Fruit fly (Drosophila melanogaster): ENCODE data around the gene Mcm6.

Mcm6 gene

DNA sequence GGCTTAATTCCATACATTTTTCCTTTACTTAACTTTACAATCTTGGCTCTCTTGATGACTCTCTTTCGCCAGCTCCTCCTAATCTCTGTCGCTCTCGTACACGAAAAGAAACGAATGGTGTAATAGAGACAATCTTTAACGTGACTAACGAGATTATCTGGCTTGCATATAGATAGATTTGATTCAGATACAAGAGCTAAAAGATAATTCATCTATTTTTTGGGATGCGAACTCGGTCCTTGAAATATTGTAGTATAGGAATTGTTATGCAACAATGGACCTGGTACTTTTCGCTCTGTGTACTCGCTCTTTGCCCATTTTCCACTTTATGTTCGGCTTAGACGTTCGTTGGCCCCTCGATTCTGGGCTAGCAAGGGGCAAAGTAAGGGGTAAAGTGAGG, 37.1 kb downstream of the Mcm6 start (continued):
- TF ChIP-seq Eip74EF (GFP tag; optimal IDR thresholded peaks at IDR 0.05) (peak in 1 of 2 experiments; percentile 79), CG1233 (GFP tag; optimal IDR thresholded peaks at IDR 0.05) (peak; percentile 77), Sin3A (optimal IDR thresholded peaks at IDR 0.05) (no peak), Tbp (GFP tag; optimal IDR thresholded peaks at IDR 0.05) (no peak), CG1602 (GFP tag; optimal IDR thresholded peaks at IDR 0.05) (peak; percentile 49), CG12104 (GFP tag; optimal IDR thresholded peaks at IDR 0.05) (peak; percentile 53), hbn (GFP tag; IDR thresholded peaks at IDR 0.05; ENCODE audit: partially characterized antibody) (no peak), CG12219 (GFP tag; optimal IDR thresholded peaks at IDR 0.05) (peak; percentile 81), ci (GFP tag; IDR thresholded peaks at IDR 0.05) (peak; percentile 80), CG8359 (GFP tag; optimal IDR thresholded peaks at IDR 0.05; ENCODE audit: borderline replicate concordance) (peak; percentile 57), Jarid2 (GFP tag; optimal IDR thresholded peaks at IDR 0.05) (peak; percentile 33), cg (GFP tag; optimal IDR thresholded peaks at IDR 0.05) (no peak), pb (GFP tag; optimal IDR thresholded peaks at IDR 0.05) (peak; percentile 84), CG16815 (GFP tag; optimal IDR thresholded peaks at IDR 0.05) (peak; percentile 54), Oaz (GFP tag; IDR thresholded peaks at IDR 0.05) (0 out of 2 replicates have a peak, but pooled peaks have one; percentile 12), CG17829 (tag; optimal IDR thresholded peaks at IDR 0.05) (peak; percentile 77), dmrt99B (tag; optimal IDR thresholded peaks at IDR 0.05) (peak; percentile 87), CG30403 (GFP tag; optimal IDR thresholded peaks at IDR 0.05) (peak; percentile 80), B-H1 (GFP tag; IDR thresholded peaks at IDR 0.05) (peak; percentile 67), tap (tag; optimal IDR thresholded peaks at IDR 0.05) (peak; percentile 78), da (GFP tag; optimal IDR thresholded peaks at IDR 0.05) (peak; percentile 42), CG33557 (GFP tag; optimal IDR thresholded peaks at IDR 0.05) (peak; percentile 13), CG15601 (tag; optimal IDR thresholded peaks at IDR 0.05) (peak; percentile 65), kni (GFP tag; optimal IDR thresholded peaks at IDR 0.05) (no peak), sim (GFP tag; IDR thresholded peaks at IDR 0.05) (0 out of 2 replicates have a peak, but pooled peaks have one; percentile 9), Hmx (GFP tag; optimal IDR thresholded peaks at IDR 0.05) (peak; percentile 5), salm (tag; optimal IDR thresholded peaks at IDR 0.05) (peak; percentile 70), Atf-2 (GFP tag; optimal IDR thresholded peaks at IDR 0.05) (peak; percentile 69), HHEX (GFP tag; optimal IDR thresholded peaks at IDR 0.05) (peak; percentile 80)

- TF ChIP-seq Dp (GFP tag; optimal IDR thresholded peaks at IDR 0.05) = no peak
- no peak for TF ChIP-seq CG15073 (GFP tag; optimal IDR thresholded peaks at IDR 0.05)
These were observed 42.0 kb downstream of the Mcm6 start for dm6 chrX:6716170-6716569.

DNA sequence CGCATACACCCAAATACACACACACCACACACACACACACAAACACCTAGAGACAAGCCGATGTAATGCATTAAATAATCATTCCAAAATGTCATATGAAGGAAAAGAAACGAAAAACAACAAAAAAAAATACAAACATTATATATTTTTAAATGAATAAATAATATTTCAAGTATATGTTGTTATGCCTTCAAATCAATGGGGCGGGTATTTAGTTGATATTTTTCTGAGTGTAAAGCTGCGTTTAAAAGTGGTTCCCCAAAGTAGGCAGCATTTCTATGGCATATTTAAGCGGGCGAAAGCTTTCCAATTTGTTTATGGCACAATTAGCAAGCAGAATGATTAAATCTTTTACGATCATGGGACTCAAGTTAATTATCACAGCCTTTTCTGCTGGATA, 45.1 kb downstream of the Mcm6 start:
- TF ChIP-seq sim (GFP tag; IDR thresholded peaks at IDR 0.05) = 0 out of 2 replicates have a peak, but pooled peaks have one; percentile 29
- no peak for TF ChIP-seq NFAT (GFP tag; IDR thresholded peaks at IDR 0.05)
- TF ChIP-seq CG4617 (GFP tag; optimal IDR thresholded peaks at IDR 0.05; ENCODE audit: borderline replicate concordance) = no peak
- no peak for TF ChIP-seq CG13775 (GFP tag; optimal IDR thresholded peaks at IDR 0.05)
- TF ChIP-seq ewg (GFP tag; optimal IDR thresholded peaks at IDR 0.05) = no peak
- TF ChIP-seq zen2 (GFP tag; IDR thresholded peaks at IDR 0.05; ENCODE audit: partially characterized antibody) = no peak
- peak in 1 of 2 experiments; percentile 27 for TF ChIP-seq Hr51 (GFP tag; optimal IDR thresholded peaks at IDR 0.05)
- peak; percentile 5 for TF ChIP-seq CG8388 (GFP tag; optimal IDR thresholded peaks at IDR 0.05)
- TF ChIP-seq CkIIα-i1 (GFP tag; IDR thresholded peaks at IDR 0.05) = no peak
- 0 out of 3 replicates have a peak, but pooled peaks have one; percentile 14 for TF ChIP-seq Aef1 (GFP tag; IDR thresholded peaks at IDR 0.05)
- 0 out of 2 replicates have a peak, but pooled peaks have one; percentile 21 for TF ChIP-seq al (GFP tag; IDR thresholded peaks at IDR 0.05)
- no peak for TF ChIP-seq CG11695 (GFP tag; IDR thresholded peaks at IDR 0.05)
- TF ChIP-seq CG17802 (tag; optimal IDR thresholded peaks at IDR 0.05) = no peak
- no peak for TF ChIP-seq Ets65A (GFP tag)
- TF ChIP-seq Doc2 (GFP tag; IDR thresholded peaks at IDR 0.05) = no peak
- no peak for TF ChIP-seq pan (optimal IDR thresholded peaks at IDR 0.05)
- peak in 1 of 2 experiments; percentile 33 for TF ChIP-seq pan (GFP tag; optimal IDR thresholded peaks at IDR 0.05 in 1 of 2, IDR thresholded peaks at IDR 0.05 in 1 of 2)
- no peak for TF ChIP-seq trem (tag; optimal IDR thresholded peaks at IDR 0.05)
- TF ChIP-seq odd (GFP tag; optimal IDR thresholded peaks at IDR 0.05) = no peak
- no peak for TF ChIP-seq CG3847 (GFP tag; IDR thresholded peaks at IDR 0.05)
